Fruit fly (Drosophila melanogaster) whole organism, embryonic: ENCODE measurements around the gene CG34436.

Experiments used
- Atf-2 ChIP-seq: fragments of 200-800 bp; sonication (Bioruptor generic); optimal IDR thresholded peaks from 2 replicates; lab custom pipeline; 2016; ENCODE audit warnings: missing biosample characterization, missing genetic modification characterization
- B-H2 ChIP-seq: fragments of 200-800 bp; sonication (Bioruptor generic); optimal IDR thresholded peaks from 2 replicates; lab custom pipeline; 2018; ENCODE audit warnings: missing biosample characterization, mild to moderate bottlenecking, missing genetic modification characterization
- CG10147 ChIP-seq: fragments of 200-800 bp; sonication (Bioruptor generic); optimal IDR thresholded peaks from 2 replicates; lab custom pipeline; 2019; ENCODE audit warnings: missing biosample characterization, mild to moderate bottlenecking, missing genetic modification characterization, moderate library complexity
- CG10209 ChIP-seq: fragments of 200-800 bp; sonication (Bioruptor generic); optimal IDR thresholded peaks from 3 replicates; lab custom pipeline; 2017; ENCODE audit warnings: missing biosample characterization, mild to moderate bottlenecking, missing genetic modification characterization, missing genetic modification reagents
- CG10366 ChIP-seq: fragments of 200-800 bp; sonication (Bioruptor generic); IDR thresholded peaks from 2 replicates; pipeline ENCODE4 v1.3.6; 2022; ENCODE audit warnings: missing biosample characterization, missing genetic modification characterization
- CG12071 ChIP-seq: fragments of 200-800 bp; sonication (Bioruptor generic); optimal IDR thresholded peaks from 3 replicates; lab custom pipeline; 2018; ENCODE audit warnings: missing biosample characterization, mild to moderate bottlenecking, missing genetic modification characterization
- CG13775 ChIP-seq: fragments of 200-800 bp; sonication (Bioruptor generic); optimal IDR thresholded peaks from 3 replicates; lab custom pipeline; 2017; ENCODE audit warnings: missing biosample characterization, mild to moderate bottlenecking, missing genetic modification characterization
- CG14667 ChIP-seq: fragments of 200-800 bp; sonication (Bioruptor generic); IDR thresholded peaks from 2 replicates; pipeline ENCODE4 v1.3.6; 2022; ENCODE audit warnings: missing biosample characterization, missing genetic modification characterization
- CG1647 ChIP-seq: fragments of 200-800 bp; sonication (Bioruptor generic); optimal IDR thresholded peaks from 3 replicates; lab custom pipeline; 2016; ENCODE audit warnings: missing biosample characterization, missing genetic modification characterization
- CG18011 ChIP-seq: fragments of 200-800 bp; sonication (Bioruptor generic); optimal IDR thresholded peaks from 2 replicates; lab custom pipeline; 2017; ENCODE audit warnings: missing biosample characterization, missing genetic modification characterization, mild to moderate bottlenecking, moderate library complexity, missing genotype
- CG1832 ChIP-seq: fragments of 200-800 bp; sonication (Bioruptor generic); optimal IDR thresholded peaks from 2 replicates; lab custom pipeline; 2017; ENCODE audit warnings: missing biosample characterization, mild to moderate bottlenecking, missing genetic modification characterization, inconsistent platforms
- CG18476 ChIP-seq: fragments of 200-800 bp; sonication (Bioruptor generic); optimal IDR thresholded peaks from 2 replicates; lab custom pipeline; 2016; ENCODE audit warnings: missing biosample characterization, mild to moderate bottlenecking, missing genetic modification characterization
- CG2120 ChIP-seq: fragments of 200-800 bp; sonication (Bioruptor generic); optimal IDR thresholded peaks from 3 replicates; lab custom pipeline; 2016; ENCODE audit warnings: missing biosample characterization, missing genetic modification characterization
- CG31224 ChIP-seq: fragments of 200-800 bp; sonication (Bioruptor generic); IDR thresholded peaks from 2 replicates; pipeline ENCODE4 v1.3.6; 2022; ENCODE audit warnings: missing biosample characterization, missing genetic modification characterization
- CG32532 ChIP-seq: fragments of 200-800 bp; sonication (Bioruptor generic); IDR thresholded peaks from 2 replicates; pipeline ENCODE4 v1.3.6; 2022; ENCODE audit warnings: missing biosample characterization, missing genetic modification characterization
- CG4328 ChIP-seq: fragments of 200-800 bp; sonication (Bioruptor generic); optimal IDR thresholded peaks from 3 replicates; lab custom pipeline; 2017; ENCODE audit warnings: missing biosample characterization, missing genetic modification reagents, missing genetic modification characterization
- CG4854 ChIP-seq: fragments of 200-800 bp; sonication (Bioruptor generic); optimal IDR thresholded peaks from 2 replicates; lab custom pipeline; 2016; ENCODE audit warnings: missing biosample characterization, missing genetic modification characterization, inconsistent platforms
- CG5245 ChIP-seq: fragments of 200-800 bp; sonication (Bioruptor generic); optimal IDR thresholded peaks from 3 replicates; lab custom pipeline; 2016; ENCODE audit warnings: missing biosample characterization, missing genetic modification characterization
- CG6654 ChIP-seq: fragments of 200-800 bp; sonication (Bioruptor generic); optimal IDR thresholded peaks from 2 replicates; lab custom pipeline; 2017; ENCODE audit warnings: missing biosample characterization, mild to moderate bottlenecking, missing genetic modification characterization
- CG6765 ChIP-seq: fragments of 200-800 bp; sonication (Bioruptor generic); optimal IDR thresholded peaks from 3 replicates; lab custom pipeline; 2017; ENCODE audit warnings: missing biosample characterization, mild to moderate bottlenecking, missing genetic modification characterization
- CG6791 ChIP-seq: fragments of 200-800 bp; sonication (Bioruptor generic); IDR thresholded peaks from 3 replicates; pipeline ENCODE4 v1.3.6; 2022; ENCODE audit warnings: missing biosample characterization, missing genetic modification characterization; ENCODE audit not compliant: partially characterized antibody
- CG6813 ChIP-seq: fragments of 200-800 bp; sonication (Bioruptor generic); optimal IDR thresholded peaks from 2 replicates; lab custom pipeline; 2017; ENCODE audit warnings: missing biosample characterization, missing genetic modification characterization, mild to moderate bottlenecking, moderate library complexity, missing genetic modification reagents
- CG7786 ChIP-seq: fragments of 200-800 bp; sonication (Bioruptor generic); optimal IDR thresholded peaks from 2 replicates; lab custom pipeline; 2016; ENCODE audit warnings: missing biosample characterization, missing genetic modification characterization
- D ChIP-seq, 2 experiments: fragments of 200-800 bp in 1 of 2; fragments of >200 bp in 1 of 2; sonication (Bioruptor generic) in 1 of 2; optimal IDR thresholded peaks; 2 replicates in 1 of 2; 3 replicates in 1 of 2; lab custom pipeline; 2017; ENCODE audit warnings: mild to moderate bottlenecking in 1 of 2, missing biosample characterization in 1 of 2, missing genetic modification characterization in 1 of 2, missing genetic modification reagents in 1 of 2
- D19B ChIP-seq: fragments of 200-800 bp; sonication (Bioruptor generic); optimal IDR thresholded peaks from 2 replicates; lab custom pipeline; 2017; ENCODE audit warnings: missing biosample characterization, mild to moderate bottlenecking, missing genetic modification characterization
- Doc3 ChIP-seq: fragments of 200-800 bp; sonication (Bioruptor generic); IDR thresholded peaks from 3 replicates; pipeline ENCODE4 v1.3.6; 2022; ENCODE audit warnings: missing biosample characterization, missing genetic modification characterization; ENCODE audit not compliant: partially characterized antibody
- E2f2 ChIP-seq: fragments of 200-800 bp; sonication (Bioruptor generic); IDR thresholded peaks from 2 replicates; pipeline ENCODE4 v1.3.6; 2022; ENCODE audit warnings: missing biosample characterization, missing genetic modification characterization
- Hr39 ChIP-seq: fragments of >200 bp; optimal IDR thresholded peaks from 2 replicates; lab custom pipeline; 2017
- Hr78 ChIP-seq, 2 experiments: fragments of 200-800 bp in 1 of 2; fragments of >200 bp in 1 of 2; sonication (Bioruptor generic) in 1 of 2; optimal IDR thresholded peaks; 2 replicates each; lab custom pipeline; 2017 to 2019; ENCODE audit warnings: missing biosample characterization in 2 of 2, missing genetic modification characterization in 2 of 2, mild to moderate bottlenecking in 1 of 2, moderate library complexity in 1 of 2
- Myb ChIP-seq: fragments of 200-800 bp; sonication (Bioruptor generic); optimal IDR thresholded peaks from 2 replicates; lab custom pipeline; 2016; ENCODE audit warnings: missing biosample characterization, missing genetic modification characterization
- PHDP ChIP-seq: fragments of 200-800 bp; sonication (Bioruptor generic); optimal IDR thresholded peaks from 3 replicates; lab custom pipeline; 2018; ENCODE audit warnings: missing biosample characterization, mild to moderate bottlenecking, missing genetic modification characterization, moderate library complexity
- Rx ChIP-seq: fragments of 200-800 bp; sonication (Bioruptor generic); IDR thresholded peaks from 2 replicates; pipeline ENCODE4 v1.3.6; 2022; ENCODE audit warnings: missing biosample characterization, missing genetic modification characterization
- Tbp ChIP-seq: fragments of >200 bp; optimal IDR thresholded peaks from 2 replicates; lab custom pipeline; 2018; ENCODE audit warnings: missing biosample characterization, missing genetic modification characterization
- Xbp1 ChIP-seq: fragments of 200-800 bp; sonication (Bioruptor generic); optimal IDR thresholded peaks from 3 replicates; lab custom pipeline; 2016; ENCODE audit warnings: missing biosample characterization, mild to moderate bottlenecking, missing genetic modification characterization
- Xrp1 ChIP-seq: fragments of 200-800 bp; sonication (Bioruptor generic); IDR thresholded peaks from 2 replicates; pipeline ENCODE4 v1.3.6; 2022; ENCODE audit warnings: missing biosample characterization, missing genetic modification characterization
- YL-1 ChIP-seq: fragments of 200-800 bp; sonication (Bioruptor generic); optimal IDR thresholded peaks from 3 replicates; lab custom pipeline; 2017; ENCODE audit warnings: missing biosample characterization, mild to moderate bottlenecking, missing genetic modification characterization
- da ChIP-seq: fragments of 200-800 bp; sonication (Bioruptor generic); optimal IDR thresholded peaks from 2 replicates; lab custom pipeline; 2016; ENCODE audit warnings: missing biosample characterization, missing genetic modification characterization
- dmrt99B ChIP-seq: fragments of 200-800 bp; sonication (Bioruptor generic); optimal IDR thresholded peaks from 2 replicates; lab custom pipeline; 2018; ENCODE audit warnings: missing biosample characterization, mild to moderate bottlenecking, missing genetic modification characterization, moderate library complexity
- fd3F ChIP-seq: fragments of 200-800 bp; sonication (Bioruptor generic); optimal IDR thresholded peaks from 2 replicates; lab custom pipeline; 2018; ENCODE audit warnings: missing biosample characterization, mild to moderate bottlenecking, missing genetic modification characterization, moderate library complexity
- gce ChIP-seq: fragments of 200-800 bp; sonication (Bioruptor generic); IDR thresholded peaks from 3 replicates; pipeline ENCODE4 v1.3.6; 2022; ENCODE audit warnings: missing biosample characterization, missing genetic modification characterization
- ham ChIP-seq: fragments of 200-800 bp; sonication (Bioruptor generic); IDR thresholded peaks from 2 replicates; pipeline ENCODE4 v1.3.6; 2022; ENCODE audit warnings: missing biosample characterization, missing genetic modification characterization
- lab ChIP-seq: fragments of 200-800 bp; sonication (Bioruptor generic); optimal IDR thresholded peaks from 3 replicates; lab custom pipeline; 2017; ENCODE audit warnings: missing biosample characterization, missing genetic modification characterization, mild to moderate bottlenecking, moderate library complexity, missing genetic modification reagents
- mirr ChIP-seq: fragments of 200-800 bp; sonication (Bioruptor generic); optimal IDR thresholded peaks from 3 replicates; lab custom pipeline; 2018; ENCODE audit warnings: missing biosample characterization, mild to moderate bottlenecking, missing genetic modification characterization
- nom ChIP-seq: fragments of 200-800 bp; sonication (Bioruptor generic); optimal IDR thresholded peaks from 2 replicates; lab custom pipeline; 2017; ENCODE audit warnings: missing biosample characterization, missing genetic modification characterization, mild to moderate bottlenecking, moderate library complexity, missing genetic modification reagents
- odd ChIP-seq: fragments of 200-800 bp; sonication (Bioruptor generic); optimal IDR thresholded peaks from 2 replicates; lab custom pipeline; 2017; ENCODE audit warnings: missing biosample characterization, mild to moderate bottlenecking, missing genetic modification characterization
- rib ChIP-seq: fragments of 200-800 bp; sonication (Bioruptor generic); IDR thresholded peaks from 2 replicates; pipeline ENCODE4 v1.3.6; 2022; ENCODE audit warnings: missing biosample characterization, missing genetic modification characterization
- sug ChIP-seq: fragments of 200-800 bp; optimal IDR thresholded peaks from 2 replicates; lab custom pipeline; 2019; ENCODE audit warnings: missing biosample characterization, mild to moderate bottlenecking, missing genetic modification characterization, moderate library complexity
- ttk ChIP-seq: fragments of 200-800 bp; sonication (Bioruptor generic); IDR thresholded peaks from 2 replicates; pipeline ENCODE4 v2.1.2; 2022; ENCODE audit warnings: missing biosample characterization, missing genetic modification characterization

Gene CG34436

dm6 chr3R:28328780-28329546 lies 46.6 kb downstream of the CG34436 start (continued):
- TF ChIP-seq mirr (GFP tag; lab: Kevin White, UChicago) (peak; percentile 16), Doc3 (no peak), CG4854 (GFP tag; lab: Kevin White, UChicago) (peak; percentile 77), CG6765 (GFP tag; lab: Kevin White, UChicago) (peak; percentile 41), CG6813 (GFP tag; lab: Kevin White, UChicago) (peak; percentile 88), fd3F (GFP tag; lab: Kevin White, UChicago) (peak; percentile 60), rib (GFP tag; lab: Robert Waterston, UW) (peak; percentile 83), CG7786 (GFP tag; lab: Kevin White, UChicago) (peak; percentile 47), Xbp1 (GFP tag; lab: Kevin White, UChicago) (peak; percentile 67), CG32532 (GFP tag; lab: Robert Waterston, UW) (peak; percentile 90), CG12071 (GFP tag; lab: Kevin White, UChicago) (peak; percentile 22), Myb (GFP tag; lab: Kevin White, UChicago) (peak; percentile 25), Hr78 (GFP tag; optimal IDR thresholded peaks at IDR 0.05; lab: Kevin White, UChicago) (no peak), lab (GFP tag; lab: Kevin White, UChicago) (peak; percentile 78), CG1647 (GFP tag; lab: Kevin White, UChicago) (no peak), ttk (GFP tag; lab: Robert Waterston, UW) (peak; percentile 60; the same call in 1 of the 2 replicates), CG10366 (GFP tag; lab: Robert Waterston, UW) (peak; percentile 63; the same call in 1 of the 2 replicates), PHDP (tag; lab: Kevin White, UChicago) (peak; percentile 63), CG5245 (GFP tag; lab: Kevin White, UChicago) (peak; percentile 15), CG2120 (GFP tag; lab: Kevin White, UChicago) (peak; percentile 92), Rx (GFP tag; lab: Robert Waterston, UW) (peak; percentile 62), CG1832 (GFP tag; lab: Kevin White, UChicago) (no peak), CG10209 (GFP tag; lab: Kevin White, UChicago) (peak; percentile 83), CG6654 (GFP tag; lab: Kevin White, UChicago) (no peak), CG31224 (GFP tag; lab: Robert Waterston, UW) (peak; percentile 66), CG10147 (GFP tag; lab: Kevin White, UChicago) (peak; percentile 16), sug (peak; percentile 87), Xrp1 (GFP tag; lab: Robert Waterston, UW) (peak; percentile 87), D (optimal IDR thresholded peaks at IDR 0.05; lab: Kevin White, UChicago) (no peak), D (GFP tag; optimal IDR thresholded peaks at IDR 0.05; lab: Kevin White, UChicago) (peak; percentile 76), Tbp (GFP tag; lab: Kevin White, UChicago) (no peak), Atf-2 (GFP tag; lab: Kevin White, UChicago) (peak; percentile 60), da (GFP tag; lab: Kevin White, UChicago) (no peak), B-H2 (GFP tag; lab: Kevin White, UChicago) (peak; percentile 49), CG18011 (GFP tag; lab: Kevin White, UChicago) (peak; percentile 34), nom (GFP tag; lab: Kevin White, UChicago) (no peak), Hr39 (no peak), CG6791 (no peak), YL-1 (GFP tag; lab: Kevin White, UChicago) (peak; percentile 55), odd (GFP tag; lab: Kevin White, UChicago) (peak; percentile 56), dmrt99B (tag; lab: Kevin White, UChicago) (peak; percentile 34), CG4328 (GFP tag; lab: Kevin White, UChicago) (peak; percentile 74), ham (GFP tag; lab: Robert Waterston, UW) (no peak), D19B (GFP tag; lab: Kevin White, UChicago) (peak; percentile 90), gce (GFP tag; lab: Robert Waterston, UW) (peak; percentile 72; the same call in 2 of the 3 replicates), CG14667 (GFP tag; lab: Robert Waterston, UW) (peak; percentile 50), CG18476 (GFP tag; lab: Kevin White, UChicago) (peak; percentile 62), CG13775 (GFP tag; lab: Kevin White, UChicago) (peak; percentile 68), E2f2 (GFP tag; lab: Robert Waterston, UW) (peak; percentile 42)
